Worm (Caenorhabditis elegans): ENCODE measurements around the gene T24A6.17.
"Not testable (repeated sequence)": the region's sequence is repeated elsewhere in the genome, so short reads cannot be mapped to it uniquely, and the experiment has no call there.

The T24A6.17 gene

ce11 chrV:3572408-3572807 is 8.2 kb upstream of the T24A6.17 start, which contains the start of gene F40C5.1:
Gene F40C5.1, plus strand, starts transcription at chrV:3572708.
- not testable (repeated sequence) for TF ChIP-seq ctbp-1 (GFP tag; IDR thresholded peaks at IDR 0.05); dmd-6 (GFP tag; IDR thresholded peaks at IDR 0.05); nhr-25 (tag; optimal IDR thresholded peaks at IDR 0.05; ENCODE audit: borderline replicate concordance, insufficient read depth)

DNA sequence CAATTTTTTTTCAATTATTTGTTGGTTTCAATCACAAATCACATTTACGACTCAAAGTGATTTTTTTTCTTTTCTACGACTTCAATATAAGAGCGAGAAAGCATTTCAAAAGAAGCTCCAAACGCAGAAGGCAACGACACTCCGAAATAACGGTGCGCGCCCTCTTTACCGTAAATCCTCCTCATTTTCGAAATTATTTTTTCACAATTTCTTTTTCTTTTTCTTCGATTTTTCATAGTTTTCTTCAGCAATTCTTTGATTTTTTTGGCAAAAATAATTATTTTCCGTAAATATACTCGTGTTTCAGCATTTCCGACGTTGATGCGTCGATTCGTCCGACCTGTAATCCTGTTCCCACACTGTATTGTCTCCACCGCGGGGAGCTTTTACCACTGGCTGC is 6.5 kb upstream of the T24A6.17 start, which contains the start of gene F40C5.2:
TSS of gene F40C5.2 (plus strand) at position 301 of the 400 bp plus-strand sequence.
- not testable (repeated sequence) for TF ChIP-seq nhr-77 (tag; optimal IDR thresholded peaks at IDR 0.05); Y5F2A.4 (GFP tag; optimal IDR thresholded peaks at IDR 0.05); rbr-2 (tag; optimal IDR thresholded peaks at IDR 0.05)

- TF ChIP-seq F49E8.2 (tag; optimal IDR thresholded peaks at IDR 0.05; ENCODE audit: borderline replicate concordance); vab-7 (GFP tag; IDR thresholded peaks at IDR 0.05); nhr-6 (tag; optimal IDR thresholded peaks at IDR 0.05): not testable (repeated sequence)
Measured at ce11 chrV:3562824-3563223, 1.4 kb downstream of the T24A6.17 start, which contains the start of gene T24A6.16. Gene T24A6.16, minus strand, starts transcription at chrV:3562924.

- peak; percentile 58; the same call in 1 of the 2 replicates for TF ChIP-seq set-16 (GFP tag; IDR thresholded peaks at IDR 0.05)
Measured at ce11 chrV:3559704-3560103, 4.5 kb downstream of the T24A6.17 start.

- not testable (repeated sequence) for TF ChIP-seq attf-4 (tag; optimal IDR thresholded peaks at IDR 0.05); dmd-9 (GFP tag; IDR thresholded peaks at IDR 0.05); dve-1 (tag; optimal IDR thresholded peaks at IDR 0.05; ENCODE audit: insufficient read depth)
Measured at ce11 chrV:3558744-3559143, 5.5 kb downstream of the T24A6.17 start, which contains the start of gene T24A6.1. Gene T24A6.1, plus strand, starts transcription at chrV:3559044.

- TF ChIP-seq dmd-6 (GFP tag; IDR thresholded peaks at IDR 0.05) (no peak), nhr-77 (tag; optimal IDR thresholded peaks at IDR 0.05) (no peak), D1046.2 (GFP tag; IDR thresholded peaks at IDR 0.05) (no peak), F44E2.7 (GFP tag; IDR thresholded peaks at IDR 0.05) (no peak), set-16 (GFP tag; IDR thresholded peaks at IDR 0.05) (peak; percentile 51), lin-13 (GFP tag; optimal IDR thresholded peaks at IDR 0.05) (no peak), lim-7 (GFP tag; IDR thresholded peaks at IDR 0.05) (peak; percentile 21; the same call in 1 of the 2 replicates), fos-1 (tag; optimal IDR thresholded peaks at IDR 0.05) (no peak), sdz-12 (GFP tag; optimal IDR thresholded peaks at IDR 0.05) (no peak), daf-16 (GFP tag; optimal IDR thresholded peaks at IDR 0.05) (no peak), daf-16 (tag; optimal IDR thresholded peaks at IDR 0.05) (no peak), lin-29 (GFP tag; IDR thresholded peaks at IDR 0.05) (no peak)
Measured at ce11 chrV:3557422-3557821, 6.8 kb downstream of the T24A6.17 start, which contains the start of gene grl-31. Gene grl-31, minus strand, starts transcription at chrV:3557778.

- TF ChIP-seq tra-1 (GFP tag; IDR thresholded peaks at IDR 0.05) (no peak), fkh-10 (GFP tag; optimal IDR thresholded peaks at IDR 0.05) (no peak), snpc-4 (tag; optimal IDR thresholded peaks at IDR 0.05) (no peak), mxl-2 (GFP tag; conservative IDR thresholded peaks at IDR 0.05) (no peak), egl-43 (GFP tag; IDR thresholded peaks at IDR 0.05) (no peak), aly-2 (tag; optimal IDR thresholded peaks at IDR 0.05) (no peak), lir-3 (tag; optimal IDR thresholded peaks at IDR 0.05) (no peak), hmg-1.1 (GFP tag; IDR thresholded peaks at IDR 0.05) (no peak), nhr-6 (tag; optimal IDR thresholded peaks at IDR 0.05) (no peak), dmd-9 (GFP tag; IDR thresholded peaks at IDR 0.05) (no peak), madf-9 (GFP tag; conservative IDR thresholded peaks at IDR 0.05) (no peak), daf-19 (GFP tag; conservative IDR thresholded peaks at IDR 0.05) (no peak), dpl-1 (GFP tag; optimal IDR thresholded peaks at IDR 0.05) (no peak), duxl-1 (tag; optimal IDR thresholded peaks at IDR 0.05; ENCODE audit: poor library complexity) (no peak), zip-2 (tag; optimal IDR thresholded peaks at IDR 0.05) (no peak), madf-5 (GFP tag; IDR thresholded peaks at IDR 0.05) (no peak), ctbp-1 (GFP tag; IDR thresholded peaks at IDR 0.05) (no peak), Y48G9A.11 (GFP tag; IDR thresholded peaks at IDR 0.05) (no peak), F49E8.2 (tag; optimal IDR thresholded peaks at IDR 0.05; ENCODE audit: borderline replicate concordance) (no peak), F44E2.7 (GFP tag; IDR thresholded peaks at IDR 0.05) (no peak)
Measured at ce11 chrV:3555986-3556385, 8.2 kb downstream of the T24A6.17 start, which contains the start of gene grl-30. Gene grl-30, plus strand, starts transcription at chrV:3556286.
